Fruit fly (Drosophila melanogaster) whole organism, embryonic: Measurements from ENCODE around the gene CG5882.
A peak's percentile ranks its signal among the peaks of the same experiment; 100 is the strongest.

Experiments
- Adf1 ChIP-seq: fragments of 200-800 bp; sonication (Bioruptor generic); IDR thresholded peaks from 2 replicates; pipeline ENCODE4 v1.3.6; 2022; ENCODE audit warnings: missing biosample characterization, missing genetic modification characterization
- CG10431 ChIP-seq: fragments of 200-800 bp; sonication (Bioruptor generic); optimal IDR thresholded peaks from 3 replicates; lab custom pipeline; 2018; ENCODE audit warnings: missing biosample characterization, mild to moderate bottlenecking, missing genetic modification characterization
- CG10654 ChIP-seq: fragments of 200-800 bp; sonication (Bioruptor generic); optimal IDR thresholded peaks from 2 replicates; lab custom pipeline; 2016; ENCODE audit warnings: missing biosample characterization, missing genetic modification characterization
- CG12155 ChIP-seq: fragments of 200-800 bp; sonication (Bioruptor generic); optimal IDR thresholded peaks from 3 replicates; lab custom pipeline; 2016; ENCODE audit warnings: missing biosample characterization, missing genetic modification characterization
- CG12391 ChIP-seq: fragments of 200-800 bp; sonication (Bioruptor generic); optimal IDR thresholded peaks from 3 replicates; lab custom pipeline; 2018; ENCODE audit warnings: missing biosample characterization, mild to moderate bottlenecking, missing genetic modification characterization, moderate library complexity
- CG12942 ChIP-seq: fragments of 200-800 bp; sonication (Bioruptor generic); optimal IDR thresholded peaks from 3 replicates; lab custom pipeline; 2016; ENCODE audit warnings: missing biosample characterization, missing genetic modification characterization
- CG13624 ChIP-seq: fragments of 200-800 bp; sonication (Bioruptor generic); optimal IDR thresholded peaks from 2 replicates; lab custom pipeline; 2016; ENCODE audit warnings: missing biosample characterization, missing genetic modification characterization
- CG13894 ChIP-seq: fragments of 200-800 bp; sonication (Bioruptor generic); optimal IDR thresholded peaks from 3 replicates; lab custom pipeline; 2018; ENCODE audit warnings: missing biosample characterization, mild to moderate bottlenecking, missing genetic modification characterization, moderate library complexity
- CG14860 ChIP-seq: fragments of 200-800 bp; sonication (Bioruptor generic); IDR thresholded peaks from 3 replicates; pipeline ENCODE4 v1.3.6; 2022; ENCODE audit warnings: missing biosample characterization, missing genetic modification characterization; ENCODE audit not compliant: partially characterized antibody
- CG16863 ChIP-seq: fragments of 200-800 bp; sonication (Bioruptor generic); optimal IDR thresholded peaks from 3 replicates; lab custom pipeline; 2016; ENCODE audit warnings: missing biosample characterization, missing genetic modification characterization
- CG1832 ChIP-seq: fragments of 200-800 bp; sonication (Bioruptor generic); optimal IDR thresholded peaks from 2 replicates; lab custom pipeline; 2017; ENCODE audit warnings: missing biosample characterization, mild to moderate bottlenecking, missing genetic modification characterization, inconsistent platforms
- CG31388 ChIP-seq: fragments of 200-800 bp; sonication (Bioruptor generic); optimal IDR thresholded peaks from 2 replicates; lab custom pipeline; 2016; ENCODE audit warnings: missing biosample characterization, missing genetic modification characterization
- CG34224 ChIP-seq: fragments of 200-800 bp; sonication (Bioruptor generic); IDR thresholded peaks from 3 replicates; pipeline ENCODE4 v1.3.6; 2022; ENCODE audit warnings: missing biosample characterization, missing genetic modification characterization; ENCODE audit not compliant: partially characterized antibody
- CG3838 ChIP-seq: fragments of 200-800 bp; sonication (Bioruptor generic); optimal IDR thresholded peaks from 3 replicates; lab custom pipeline; 2016; ENCODE audit warnings: missing biosample characterization, missing genetic modification characterization
- CG42726 ChIP-seq: fragments of 200-800 bp; sonication (Bioruptor generic); IDR thresholded peaks from 2 replicates; pipeline ENCODE4 v1.3.6; 2022; ENCODE audit warnings: missing biosample characterization, missing genetic modification characterization; ENCODE audit not compliant: partially characterized antibody
- CG4404 ChIP-seq: fragments of 200-800 bp; sonication (Bioruptor generic); IDR thresholded peaks from 2 replicates; pipeline ENCODE4 v1.3.6; 2022; ENCODE audit warnings: missing biosample characterization, missing genetic modification characterization
- CG7556 ChIP-seq: fragments of 200-800 bp; sonication (Bioruptor generic); optimal IDR thresholded peaks from 2 replicates; lab custom pipeline; 2017; ENCODE audit warnings: missing biosample characterization, mild to moderate bottlenecking, missing genetic modification characterization
- CG7928 ChIP-seq: fragments of 200-800 bp; sonication (Bioruptor generic); optimal IDR thresholded peaks from 2 replicates; lab custom pipeline; 2017; ENCODE audit warnings: missing biosample characterization, mild to moderate bottlenecking, missing genetic modification characterization
- CG8765 ChIP-seq: fragments of 200-800 bp; sonication (Bioruptor generic); IDR thresholded peaks from 2 replicates; pipeline ENCODE4 v1.3.6; 2022; ENCODE audit warnings: missing biosample characterization, missing genetic modification characterization
- CG9215 ChIP-seq: fragments of 200-800 bp; sonication (Bioruptor generic); IDR thresholded peaks from 2 replicates; pipeline ENCODE4 v1.3.6; 2022; ENCODE audit warnings: missing biosample characterization, missing genetic modification characterization
- D ChIP-seq, 2 experiments: fragments of 200-800 bp in 1 of 2; fragments of >200 bp in 1 of 2; sonication (Bioruptor generic) in 1 of 2; optimal IDR thresholded peaks; 2 replicates in 1 of 2; 3 replicates in 1 of 2; lab custom pipeline; 2017; ENCODE audit warnings: mild to moderate bottlenecking in 1 of 2, missing biosample characterization in 1 of 2, missing genetic modification characterization in 1 of 2, missing genetic modification reagents in 1 of 2
- Dek ChIP-seq: fragments of 200-800 bp; sonication (Bioruptor generic); optimal IDR thresholded peaks from 3 replicates; lab custom pipeline; 2019; ENCODE audit warnings: missing biosample characterization, mild to moderate bottlenecking, missing genetic modification characterization, moderate library complexity
- Dfd ChIP-seq, 2 experiments: fragments of >200 bp; optimal IDR thresholded peaks; 2 replicates each; lab custom pipeline; 2017; ENCODE audit warnings: missing biosample characterization in 2 of 2, missing genetic modification characterization in 2 of 2
- Ets65A ChIP-seq: fragments of 200-800 bp; sonication (Bioruptor generic); peaks from one replicate; lab custom pipeline; 2016; ENCODE audit warnings: missing biosample characterization, missing genetic modification characterization
- Lpt ChIP-seq: fragments of >200 bp; optimal IDR thresholded peaks from 2 replicates; lab custom pipeline; 2018; ENCODE audit warnings: missing biosample characterization, missing genetic modification characterization
- Myb ChIP-seq: fragments of 200-800 bp; sonication (Bioruptor generic); optimal IDR thresholded peaks from 2 replicates; lab custom pipeline; 2016; ENCODE audit warnings: missing biosample characterization, missing genetic modification characterization
- Oaz ChIP-seq: fragments of 200-800 bp; sonication (Bioruptor generic); IDR thresholded peaks from 2 replicates; pipeline ENCODE4 v1.3.6; 2022; ENCODE audit warnings: missing biosample characterization, missing genetic modification characterization
- Oli ChIP-seq: fragments of 200-800 bp; sonication (Bioruptor generic); optimal IDR thresholded peaks from 2 replicates; lab custom pipeline; 2018; ENCODE audit warnings: missing biosample characterization, mild to moderate bottlenecking, missing genetic modification characterization, moderate library complexity
- PHDP ChIP-seq: fragments of 200-800 bp; sonication (Bioruptor generic); optimal IDR thresholded peaks from 3 replicates; lab custom pipeline; 2018; ENCODE audit warnings: missing biosample characterization, mild to moderate bottlenecking, missing genetic modification characterization, moderate library complexity
- Pdp1 ChIP-seq, 2 experiments: fragments of 200-800 bp; sonication (Bioruptor generic); optimal IDR thresholded peaks; 3 replicates each; lab custom pipeline; 2016; ENCODE audit warnings: missing biosample characterization in 2 of 2, missing genetic modification characterization in 2 of 2, mild to moderate bottlenecking in 1 of 2, moderate library complexity in 1 of 2
- Ptx1 ChIP-seq: fragments of 200-800 bp; sonication (Bioruptor generic); IDR thresholded peaks from 2 replicates; pipeline ENCODE4 v1.3.6; 2022; ENCODE audit warnings: missing biosample characterization, missing genetic modification characterization
- Ravus ChIP-seq: fragments of 200-800 bp; sonication (Bioruptor generic); IDR thresholded peaks from 2 replicates; pipeline ENCODE4 v1.3.6; 2022; ENCODE audit warnings: missing biosample characterization, missing genetic modification characterization
- Ssrp ChIP-seq: fragments of 200-800 bp; sonication (Bioruptor generic); optimal IDR thresholded peaks from 2 replicates; lab custom pipeline; 2018; ENCODE audit warnings: missing biosample characterization, mild to moderate bottlenecking, missing genetic modification characterization, moderate library complexity
- Xrp1 ChIP-seq: fragments of 200-800 bp; sonication (Bioruptor generic); IDR thresholded peaks from 2 replicates; pipeline ENCODE4 v1.3.6; 2022; ENCODE audit warnings: missing biosample characterization, missing genetic modification characterization
- ase ChIP-seq: fragments of 200-800 bp; sonication (Bioruptor generic); IDR thresholded peaks from 3 replicates; pipeline ENCODE4 v1.3.6; 2022; ENCODE audit warnings: missing biosample characterization, missing genetic modification characterization
- bab2 ChIP-seq: fragments of 200-800 bp; sonication (Bioruptor generic); optimal IDR thresholded peaks from 2 replicates; lab custom pipeline; 2016; ENCODE audit warnings: missing biosample characterization, missing genetic modification characterization
- chinmo ChIP-seq: fragments of 200-800 bp; sonication (Bioruptor generic); IDR thresholded peaks from 4 replicates; pipeline ENCODE4 v1.3.6; 2022; ENCODE audit warnings: missing biosample characterization, missing genetic modification characterization; ENCODE audit not compliant: partially characterized antibody
- crol ChIP-seq: fragments of 200-800 bp; sonication (Bioruptor generic); IDR thresholded peaks from 2 replicates; pipeline ENCODE4 v1.3.6; 2022; ENCODE audit warnings: missing biosample characterization, missing genetic modification characterization
- ems ChIP-seq: fragments of 200-800 bp; sonication (Bioruptor generic); optimal IDR thresholded peaks from 3 replicates; lab custom pipeline; 2016; ENCODE audit warnings: missing biosample characterization, missing genetic modification characterization
- exex ChIP-seq: fragments of 200-800 bp; sonication (Bioruptor generic); optimal IDR thresholded peaks from 4 replicates; lab custom pipeline; 2018; ENCODE audit warnings: missing biosample characterization, mild to moderate bottlenecking, missing genetic modification characterization, moderate library complexity
- gfzf ChIP-seq: fragments of 200-800 bp; sonication (Bioruptor generic); optimal IDR thresholded peaks from 2 replicates; lab custom pipeline; 2016; ENCODE audit warnings: missing biosample characterization, mild to moderate bottlenecking, missing genetic modification characterization, moderate library complexity
- hbn ChIP-seq: fragments of 200-800 bp; sonication (Bioruptor generic); IDR thresholded peaks from 2 replicates; pipeline ENCODE4 v1.3.6; 2022; ENCODE audit warnings: missing biosample characterization, missing genetic modification characterization; ENCODE audit not compliant: partially characterized antibody
- lab ChIP-seq: fragments of 200-800 bp; sonication (Bioruptor generic); optimal IDR thresholded peaks from 3 replicates; lab custom pipeline; 2017; ENCODE audit warnings: missing biosample characterization, missing genetic modification characterization, mild to moderate bottlenecking, moderate library complexity, missing genetic modification reagents
- mam ChIP-seq: fragments of 200-800 bp; sonication (Bioruptor generic); optimal IDR thresholded peaks from 3 replicates; lab custom pipeline; 2016; ENCODE audit warnings: missing biosample characterization, missing genetic modification characterization
- nerfin-1 ChIP-seq: fragments of 200-800 bp; sonication (Bioruptor generic); optimal IDR thresholded peaks from 3 replicates; lab custom pipeline; 2019; ENCODE audit warnings: missing biosample characterization, mild to moderate bottlenecking, missing genetic modification characterization, moderate library complexity
- phol ChIP-seq: fragments of 200-800 bp; sonication (Bioruptor generic); optimal IDR thresholded peaks from 3 replicates; lab custom pipeline; 2018; ENCODE audit warnings: missing biosample characterization, mild to moderate bottlenecking, missing genetic modification characterization, moderate library complexity
- tin ChIP-seq: fragments of 200-800 bp; sonication (Bioruptor generic); optimal IDR thresholded peaks from 3 replicates; lab custom pipeline; 2016; ENCODE audit warnings: missing biosample characterization, missing genetic modification characterization
- unc-4 ChIP-seq: fragments of 200-800 bp; sonication (Bioruptor generic); IDR thresholded peaks from 2 replicates; pipeline ENCODE4 v1.3.6; 2022; ENCODE audit warnings: missing biosample characterization, missing genetic modification characterization; ENCODE audit not compliant: partially characterized antibody

CG5882 gene

dm6 chr3R:27153062-27153878, 34.8 kb downstream of the CG5882 start (continued):
- TF ChIP-seq exex = peak; percentile 47
- no peak for TF ChIP-seq CG1832 (GFP tag; lab: Kevin White, UChicago)
- TF ChIP-seq chinmo = peak; percentile 87; the same call in 2 of the 4 replicates
- TF ChIP-seq nerfin-1 (tag; lab: Kevin White, UChicago) = no peak
- peak; percentile 26 for TF ChIP-seq bab2
- peak; percentile 20; the same call in 1 of the 2 replicates for TF ChIP-seq Xrp1
- TF ChIP-seq Adf1 (GFP tag; lab: Robert Waterston, UW) = peak; percentile 6; the same call in 1 of the 2 replicates
- TF ChIP-seq CG31388 (GFP tag; lab: Kevin White, UChicago) = no peak
- no peak for TF ChIP-seq CG4404 (GFP tag; lab: Robert Waterston, UW)
- TF ChIP-seq Ssrp (tag; lab: Kevin White, UChicago) = peak; percentile 32
- peak; percentile 49 for TF ChIP-seq Dek (tag; lab: Kevin White, UChicago)
- TF ChIP-seq Dfd (GFP tag; optimal IDR thresholded peaks at IDR 0.05; lab: Kevin White, UChicago) = no peak
- no peak for TF ChIP-seq unc-4 (GFP tag; lab: Robert Waterston, UW)
- TF ChIP-seq CG10654 = no peak
- TF ChIP-seq Oaz (GFP tag; lab: Robert Waterston, UW) = no peak
- TF ChIP-seq Myb = peak; percentile 15
- peak; percentile 76 for TF ChIP-seq Ets65A (GFP tag; lab: Kevin White, UChicago)
- peak; percentile 28 for TF ChIP-seq CG7928 (GFP tag; lab: Kevin White, UChicago)
- peak; percentile 8 for TF ChIP-seq ems (GFP tag; lab: Kevin White, UChicago)
- peak; percentile 27 for TF ChIP-seq tin
- TF ChIP-seq gfzf (GFP tag; lab: Kevin White, UChicago) = no peak
- peak; percentile 36 for TF ChIP-seq PHDP (tag; lab: Kevin White, UChicago)
- TF ChIP-seq Ravus = no peak
- TF ChIP-seq Oli = peak; percentile 70
- peak; percentile 69 for TF ChIP-seq lab (GFP tag; lab: Kevin White, UChicago)
- no peak for TF ChIP-seq CG34224
- peak; percentile 80 for TF ChIP-seq crol (GFP tag; lab: Robert Waterston, UW)
- no peak for TF ChIP-seq D (optimal IDR thresholded peaks at IDR 0.05; lab: Kevin White, UChicago)
- TF ChIP-seq D (GFP tag; optimal IDR thresholded peaks at IDR 0.05; lab: Kevin White, UChicago) = peak; percentile 27
- TF ChIP-seq mam (GFP tag; lab: Kevin White, UChicago) = peak; percentile 38
- TF ChIP-seq phol = peak; percentile 44
- TF ChIP-seq ase (GFP tag; lab: Robert Waterston, UW) = no peak
- peak; percentile 19 for TF ChIP-seq CG13894
- TF ChIP-seq CG16863 (GFP tag; lab: Kevin White, UChicago) = no peak
- peak; percentile 41; the same call in 1 of the 2 replicates for TF ChIP-seq Ptx1 (GFP tag; lab: Robert Waterston, UW)
- peak; percentile 36 for TF ChIP-seq CG9215 (GFP tag; lab: Robert Waterston, UW)
- peak; percentile 33 to 78 for TF ChIP-seq Pdp1 (GFP tag; optimal IDR thresholded peaks at IDR 0.05; lab: Kevin White, UChicago)
- TF ChIP-seq CG14860 (GFP tag; lab: Robert Waterston, UW) = no peak
- TF ChIP-seq CG12155 (GFP tag; lab: Kevin White, UChicago) = peak; percentile 13
- TF ChIP-seq CG7556 (GFP tag; lab: Kevin White, UChicago) = peak; percentile 67
- no peak for TF ChIP-seq CG10431 (GFP tag; lab: Kevin White, UChicago)
- no peak for TF ChIP-seq hbn (GFP tag; lab: Robert Waterston, UW)
- TF ChIP-seq CG3838 (GFP tag; lab: Kevin White, UChicago) = no peak
- no peak for TF ChIP-seq CG12942 (GFP tag; lab: Kevin White, UChicago)
- TF ChIP-seq CG42726 (GFP tag; lab: Robert Waterston, UW) = no peak
- TF ChIP-seq CG12391 (tag; lab: Kevin White, UChicago) = peak; percentile 53
- TF ChIP-seq Lpt (GFP tag; lab: Kevin White, UChicago) = no peak
- peak; percentile 49 for TF ChIP-seq CG13624 (GFP tag; lab: Kevin White, UChicago)
- no peak for TF ChIP-seq CG8765 (GFP tag; lab: Robert Waterston, UW)
